Worm (Caenorhabditis elegans): ENCODE data around the gene pdi-1.

pdi-1 gene

DNA sequence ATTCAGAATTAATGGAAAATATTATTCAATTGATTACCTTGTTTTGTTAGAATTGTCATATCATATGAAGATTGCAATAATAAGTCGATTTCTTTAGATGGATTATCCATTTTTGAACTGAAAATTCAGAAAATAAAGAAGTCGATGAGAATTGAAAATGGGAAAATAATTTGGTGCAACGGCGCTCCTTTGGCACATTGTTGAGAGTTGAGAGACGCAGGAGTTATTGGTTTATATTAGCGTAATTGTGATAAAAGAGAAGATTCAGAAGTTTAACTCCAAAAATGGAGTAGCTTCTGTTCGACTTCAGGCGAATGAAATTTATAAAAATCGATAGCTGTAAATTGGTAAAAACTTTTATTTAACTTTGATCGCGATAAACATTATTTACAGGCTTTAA lies 18.3 kb upstream of the pdi-1 start, which contains the start of gene C14B1.8:
TSS of gene C14B1.8 (minus strand) at position 117 of the 400 bp plus-strand sequence.
- no peak for TF ChIP-seq snpc-4 (tag; optimal IDR thresholded peaks at IDR 0.05)
- TF ChIP-seq zip-8 (tag; optimal IDR thresholded peaks at IDR 0.05): no peak
- peak; percentile 96 for TF ChIP-seq ces-1 (GFP tag; optimal IDR thresholded peaks at IDR 0.05)
- TF ChIP-seq cnd-1 (tag; optimal IDR thresholded peaks at IDR 0.05): no peak
- no peak for TF ChIP-seq M03D4.4 (tag; optimal IDR thresholded peaks at IDR 0.05)
- no peak for TF ChIP-seq unc-39 (tag; optimal IDR thresholded peaks at IDR 0.05)
- no peak for TF ChIP-seq mab-5 (tag; optimal IDR thresholded peaks at IDR 0.05)
- no peak for TF ChIP-seq sptf-1 (tag; optimal IDR thresholded peaks at IDR 0.05)
- no peak for TF ChIP-seq lsy-2 (tag; optimal IDR thresholded peaks at IDR 0.05)
- TF ChIP-seq mep-1 (tag; optimal IDR thresholded peaks at IDR 0.05): peak; percentile 47
- TF ChIP-seq drap-1 (GFP tag; optimal IDR thresholded peaks at IDR 0.05): no peak
- TF ChIP-seq hlh-1 (tag; optimal IDR thresholded peaks at IDR 0.05): no peak

- TF ChIP-seq nhr-12 (tag; optimal IDR thresholded peaks at IDR 0.05): no peak
- TF ChIP-seq lsy-2 (tag; optimal IDR thresholded peaks at IDR 0.05): no peak
- TF ChIP-seq mep-1 (tag; optimal IDR thresholded peaks at IDR 0.05): peak; percentile 30
These were observed 14.9 kb upstream of the pdi-1 start for ce11 chrIII:3716073-3716659.

DNA sequence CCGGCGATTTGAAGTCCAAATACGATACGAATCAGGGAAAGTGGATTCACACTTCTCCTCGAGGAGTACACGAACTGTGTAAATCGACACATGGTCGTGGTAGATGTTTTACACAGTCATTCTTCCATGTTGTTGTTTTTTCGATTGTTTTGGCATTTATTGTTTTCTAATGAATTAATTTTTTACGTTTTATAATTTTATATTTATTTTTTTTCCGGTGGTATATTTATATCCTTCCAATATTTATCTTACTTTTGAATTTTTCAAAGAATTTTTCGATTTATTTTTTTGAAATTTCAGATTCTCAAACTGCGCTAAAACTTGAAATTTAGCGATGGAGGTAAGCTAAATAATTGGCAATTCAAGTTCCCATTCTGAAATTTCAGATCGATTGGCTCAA lies 11.9 kb upstream of the pdi-1 start, which contains the start of gene nrde-1:
TSS of gene nrde-1 (plus strand) at position 301 of the 400 bp plus-strand sequence.
- TF ChIP-seq mls-2 (tag; optimal IDR thresholded peaks at IDR 0.05) (no peak), cnd-1 (tag; optimal IDR thresholded peaks at IDR 0.05) (no peak), lsy-2 (tag; optimal IDR thresholded peaks at IDR 0.05) (no peak), elt-1 (tag; optimal IDR thresholded peaks at IDR 0.05; ENCODE audit: borderline replicate concordance, insufficient read depth) (no peak), hlh-1 (tag; optimal IDR thresholded peaks at IDR 0.05) (no peak), M03D4.4 (tag; optimal IDR thresholded peaks at IDR 0.05) (no peak), pha-4 (tag; optimal IDR thresholded peaks at IDR 0.05) (no peak), drap-1 (GFP tag; optimal IDR thresholded peaks at IDR 0.05) (no peak)

ce11 chrIII:3709030-3709429 lies 7.8 kb upstream of the pdi-1 start, which contains the start of gene alkb-8:
alkb-8 (plus strand) TSS chrIII:3709330.
- TF ChIP-seq lsy-2 (tag; optimal IDR thresholded peaks at IDR 0.05): no peak
- TF ChIP-seq unc-62 (GFP tag; optimal IDR thresholded peaks at IDR 0.05): no peak
- no peak for TF ChIP-seq blmp-1 (tag; optimal IDR thresholded peaks at IDR 0.05)
- TF ChIP-seq M03D4.4 (tag; optimal IDR thresholded peaks at IDR 0.05): no peak
- TF ChIP-seq ham-2 (GFP tag; optimal IDR thresholded peaks at IDR 0.05): no peak
- no peak for TF ChIP-seq drap-1 (GFP tag; optimal IDR thresholded peaks at IDR 0.05)
- no peak for TF ChIP-seq ceh-83 (GFP tag; optimal IDR thresholded peaks at IDR 0.05)
- no peak for TF ChIP-seq bed-3 (GFP tag; optimal IDR thresholded peaks at IDR 0.05)
- TF ChIP-seq ces-1 (GFP tag; optimal IDR thresholded peaks at IDR 0.05): no peak
- no peak for TF ChIP-seq tbx-8 (GFP tag; optimal IDR thresholded peaks at IDR 0.05)
- no peak for TF ChIP-seq lin-13 (tag; optimal IDR thresholded peaks at IDR 0.05)
- no peak for TF ChIP-seq mab-5 (tag; optimal IDR thresholded peaks at IDR 0.05)
- no peak for TF ChIP-seq nhr-28 (tag; optimal IDR thresholded peaks at IDR 0.05)
- TF ChIP-seq mep-1 (tag; optimal IDR thresholded peaks at IDR 0.05): no peak
- TF ChIP-seq unc-120 (tag; optimal IDR thresholded peaks at IDR 0.05; ENCODE audit: poor library complexity, severe bottlenecking): no peak
- no peak for TF ChIP-seq ceh-43 (GFP tag; optimal IDR thresholded peaks at IDR 0.05)
- no peak for TF ChIP-seq sem-2 (GFP tag; optimal IDR thresholded peaks at IDR 0.05)
- no peak for TF ChIP-seq pha-4 (tag; optimal IDR thresholded peaks at IDR 0.05)
- TF ChIP-seq flh-1 (GFP tag; optimal IDR thresholded peaks at IDR 0.05): no peak
- TF ChIP-seq nhr-237 (tag; optimal IDR thresholded peaks at IDR 0.05): no peak

DNA sequence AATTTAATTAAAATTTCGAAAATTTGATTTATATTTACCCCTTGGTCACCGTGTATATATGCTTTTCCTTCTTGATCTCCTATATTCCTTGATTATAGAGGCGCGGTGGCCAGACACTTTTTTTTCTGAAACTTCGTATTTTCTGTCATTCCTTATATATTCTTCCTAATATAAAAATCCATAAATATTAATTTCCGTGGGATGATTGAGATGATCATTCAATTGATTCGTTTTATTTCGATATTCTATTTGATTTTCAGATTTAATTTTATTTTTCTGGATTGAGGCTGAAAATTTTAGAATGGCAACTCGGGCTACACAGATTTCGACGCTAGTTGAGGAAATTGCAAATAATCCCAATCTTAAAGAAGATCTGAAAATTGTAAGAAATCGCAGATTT lies 5.3 kb upstream of the pdi-1 start, which contains the start of gene dph-1:
TSS of gene dph-1 (plus strand) at position 301 of the 400 bp plus-strand sequence.
- no peak for TF ChIP-seq unc-62 (GFP tag; optimal IDR thresholded peaks at IDR 0.05)
- no peak for TF ChIP-seq flh-1 (GFP tag; optimal IDR thresholded peaks at IDR 0.05)
- TF ChIP-seq ceh-83 (GFP tag; optimal IDR thresholded peaks at IDR 0.05): no peak
- TF ChIP-seq mep-1 (tag; optimal IDR thresholded peaks at IDR 0.05): no peak
- no peak for TF ChIP-seq zip-8 (tag; optimal IDR thresholded peaks at IDR 0.05)

- peak; percentile 12 for TF ChIP-seq ces-1 (GFP tag; optimal IDR thresholded peaks at IDR 0.05)
- TF ChIP-seq ham-2 (GFP tag; optimal IDR thresholded peaks at IDR 0.05): no peak
- TF ChIP-seq lsy-2 (tag; optimal IDR thresholded peaks at IDR 0.05): peak; percentile 55
- no peak for TF ChIP-seq unc-39 (tag; optimal IDR thresholded peaks at IDR 0.05)
- no peak for TF ChIP-seq mab-5 (tag; optimal IDR thresholded peaks at IDR 0.05)
- no peak for TF ChIP-seq elt-3 (tag; optimal IDR thresholded peaks at IDR 0.05)
- no peak for TF ChIP-seq hlh-1 (tag; optimal IDR thresholded peaks at IDR 0.05)
- no peak for TF ChIP-seq M03D4.4 (tag; optimal IDR thresholded peaks at IDR 0.05)
- no peak for TF ChIP-seq sem-2 (GFP tag; optimal IDR thresholded peaks at IDR 0.05)
These were observed 3.7 kb upstream of the pdi-1 start, which contains the start of gene wdr-5.1 for ce11 chrIII:3704967-3705366. wdr-5.1 (plus strand) TSS chrIII:3705285.
